Fruit fly (Drosophila melanogaster): ENCODE data around the gene ScsbetaA.

dm6 chr3R:8948855-8949254 lies 10.3 kb downstream of the ScsbetaA start:
- TF ChIP-seq bab1 (GFP tag; optimal IDR thresholded peaks at IDR 0.05) (no peak), toe (GFP tag; optimal IDR thresholded peaks at IDR 0.05) (no peak), pad (GFP tag; optimal IDR thresholded peaks at IDR 0.05) (no peak), CG7101 (tag; optimal IDR thresholded peaks at IDR 0.05) (no peak), CG1620 (GFP tag; optimal IDR thresholded peaks at IDR 0.05) (no peak), CG12768 (GFP tag; optimal IDR thresholded peaks at IDR 0.05) (no peak), CG11617 (GFP tag; optimal IDR thresholded peaks at IDR 0.05) (no peak), CG33017 (tag; optimal IDR thresholded peaks at IDR 0.05) (no peak), cic (GFP tag; optimal IDR thresholded peaks at IDR 0.05) (no peak), Clk (GFP tag; optimal IDR thresholded peaks at IDR 0.05) (no peak), CG5204 (GFP tag; optimal IDR thresholded peaks at IDR 0.05) (no peak), cnc (optimal IDR thresholded peaks at IDR 0.05) (no peak)

Data from whole organism, adult.